Worm (Caenorhabditis elegans) whole organism, early embryonic: ENCODE data around the gene osm-1.

ENCODE experiments used
- B0310.2 ChIP-seq: sonication (generic microtip); optimal IDR thresholded peaks from 2 replicates; lab custom pipeline; 2016; ENCODE audit warnings: mild to moderate bottlenecking, missing genetic modification characterization, missing compliant biosample characterization
- F13C5.2 ChIP-seq: sonication (generic microtip); optimal IDR thresholded peaks from 2 replicates; lab custom pipeline; 2017; ENCODE audit warnings: mild to moderate bottlenecking, missing genetic modification characterization, inconsistent platforms, missing compliant biosample characterization
- aly-1 ChIP-seq: sonication (generic microtip); optimal IDR thresholded peaks from 2 replicates; lab custom pipeline; 2016; ENCODE audit warnings: missing genetic modification characterization, missing compliant biosample characterization
- ama-1 ChIP-seq: fragments of 150-350 bp; optimal IDR thresholded peaks from 2 replicates; lab custom pipeline; 2014
- ets-7 ChIP-seq: sonication (generic microtip); optimal IDR thresholded peaks from 2 replicates; lab custom pipeline; 2016; ENCODE audit warnings: missing genotype, missing genetic modification characterization, missing compliant biosample characterization
- flt-1 ChIP-seq: fragments of 200-800 bp; sonication (Bioruptor generic); IDR thresholded peaks from 2 replicates; pipeline ENCODE4 v1.3.6; 2022; ENCODE audit warnings: missing genetic modification characterization, missing compliant biosample characterization
- hnd-1 ChIP-seq: sonication (generic microtip); optimal IDR thresholded peaks from 2 replicates; lab custom pipeline; 2016; ENCODE audit warnings: missing genetic modification characterization, missing compliant biosample characterization
- pes-1 ChIP-seq: fragments of 200-800 bp; sonication (Bioruptor generic); IDR thresholded peaks from 2 replicates; pipeline ENCODE4 v1.3.6; 2022; ENCODE audit warnings: missing genetic modification reagents, missing genetic modification characterization, missing compliant biosample characterization
- scrt-1 ChIP-seq: fragments of 200-800 bp; sonication (Bioruptor generic); IDR thresholded peaks from 2 replicates; pipeline ENCODE4 v1.3.6; 2022; ENCODE audit warnings: missing genetic modification characterization, missing compliant biosample characterization
- tbx-11 ChIP-seq: fragments of 200-800 bp; sonication (Bioruptor generic); IDR thresholded peaks from 2 replicates; pipeline ENCODE4 v1.3.6; 2022; ENCODE audit warnings: missing genetic modification characterization, missing compliant biosample characterization

DNA sequence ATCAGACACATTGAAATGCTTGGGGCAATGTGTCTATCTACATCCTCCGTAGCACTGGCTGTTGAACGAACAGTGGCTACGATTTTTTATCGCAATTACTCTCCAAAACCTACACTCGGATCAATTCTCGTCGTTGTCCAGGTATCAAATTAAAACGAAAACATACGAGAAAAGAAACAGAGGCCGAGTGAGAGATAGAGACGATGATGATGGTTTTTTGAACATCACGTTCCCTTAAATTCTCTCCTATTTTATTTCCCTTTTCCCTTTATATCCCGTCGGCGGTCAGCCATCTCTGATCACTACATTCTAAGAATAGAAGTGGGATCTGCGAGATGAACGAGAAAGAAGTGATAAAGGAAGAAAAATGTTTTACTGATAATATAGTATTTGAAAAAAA lies 18.9 kb downstream of the osm-1 start:
- TF ChIP-seq hnd-1 (tag; lab: Kevin White, UChicago) (no peak), ets-7 (tag; lab: Kevin White, UChicago) (no peak), scrt-1 (GFP tag; lab: Robert Waterston, UW) (no peak), tbx-11 (GFP tag; lab: Robert Waterston, UW) (no peak), ama-1 (lab: Kevin White, UChicago) (no peak), pes-1 (no peak), B0310.2 (no peak), aly-1 (tag; lab: Kevin White, UChicago) (no peak), F13C5.2 (tag; lab: Kevin White, UChicago) (no peak), flt-1 (GFP tag; lab: Robert Waterston, UW) (no peak)
